Fruit fly (Drosophila melanogaster): ENCODE measurements around the gene CenG1A.

The CenG1A gene

DNA sequence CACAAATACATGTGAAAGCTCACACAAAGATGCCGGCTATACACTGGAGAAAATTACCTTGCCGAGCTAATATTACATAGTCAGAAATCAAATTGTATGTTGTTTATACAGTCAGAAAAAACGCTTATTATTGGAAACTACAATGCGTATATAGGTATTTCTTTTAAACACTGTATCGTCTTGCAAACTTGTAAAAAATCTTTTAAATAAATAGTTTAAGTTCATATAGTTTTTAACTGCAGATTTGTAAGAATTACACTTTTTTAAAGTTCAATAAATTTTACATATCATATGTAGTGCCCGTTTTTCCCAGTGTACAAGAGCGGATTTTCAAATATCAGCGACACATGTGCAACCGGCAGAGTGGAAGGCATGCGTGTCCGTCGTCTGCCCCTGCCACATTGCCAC is 4.4 kb downstream of the CenG1A start (continued):
- TF ChIP-seq Hand (GFP tag; optimal IDR thresholded peaks at IDR 0.05) (peak; percentile 45), CG13123 (GFP tag; optimal IDR thresholded peaks at IDR 0.05) (peak; percentile 49), CG1233 (GFP tag; optimal IDR thresholded peaks at IDR 0.05) (peak; percentile 36), CG17912 (GFP tag; optimal IDR thresholded peaks at IDR 0.05) (no peak), Sin3A (optimal IDR thresholded peaks at IDR 0.05) (no peak), gsb (GFP tag; IDR thresholded peaks at IDR 0.05) (0 out of 2 replicates have a peak, but pooled peaks have one; percentile 38), Oli (tag; optimal IDR thresholded peaks at IDR 0.05) (peak; percentile 88), Kr (GFP tag; optimal IDR thresholded peaks at IDR 0.05) (no peak), CG12071 (GFP tag; optimal IDR thresholded peaks at IDR 0.05) (peak; percentile 44), zen2 (GFP tag; IDR thresholded peaks at IDR 0.05; ENCODE audit: partially characterized antibody) (no peak), CrebB (tag; optimal IDR thresholded peaks at IDR 0.05) (no peak), CG3838 (GFP tag; optimal IDR thresholded peaks at IDR 0.05) (peak; percentile 70), dati (GFP tag; IDR thresholded peaks at IDR 0.05) (no peak), CG18619 (GFP tag; optimal IDR thresholded peaks at IDR 0.05) (peak; percentile 82), CG1024 (GFP tag; IDR thresholded peaks at IDR 0.05) (peak; percentile 66; the same call in 1 of the 2 replicates), Doc2 (GFP tag; IDR thresholded peaks at IDR 0.05) (no peak), z (GFP tag; IDR thresholded peaks at IDR 0.05) (no peak), Usf (GFP tag; optimal IDR thresholded peaks at IDR 0.05) (peak; percentile 55), gro (GFP tag; optimal IDR thresholded peaks at IDR 0.05) (peak; percentile 15), CG7987 (GFP tag; optimal IDR thresholded peaks at IDR 0.05) (no peak), gfzf (GFP tag; optimal IDR thresholded peaks at IDR 0.05) (no peak), CG3065 (GFP tag; optimal IDR thresholded peaks at IDR 0.05) (peak; percentile 50), shn (GFP tag; optimal IDR thresholded peaks at IDR 0.05) (peak; percentile 52), CG4730 (GFP tag; IDR thresholded peaks at IDR 0.05) (0 out of 2 replicates have a peak, but pooled peaks have one; percentile 46), Lhr (GFP tag; optimal IDR thresholded peaks at IDR 0.05) (peak; percentile 63), Vsx1 (GFP tag; optimal IDR thresholded peaks at IDR 0.05) (peak; percentile 61), CG1602 (GFP tag; optimal IDR thresholded peaks at IDR 0.05) (peak; percentile 82), tx (GFP tag; optimal IDR thresholded peaks at IDR 0.05) (no peak), insv (GFP tag; optimal IDR thresholded peaks at IDR 0.05) (no peak), cas (GFP tag; IDR thresholded peaks at IDR 0.05) (no peak), CG1792 (GFP tag; optimal IDR thresholded peaks at IDR 0.05) (peak; percentile 73), Asciz (GFP tag; optimal IDR thresholded peaks at IDR 0.05) (peak; percentile 76), CG2712 (tag; optimal IDR thresholded peaks at IDR 0.05) (peak; percentile 85), br (optimal IDR thresholded peaks at IDR 0.05) (no peak), CG12104 (GFP tag; optimal IDR thresholded peaks at IDR 0.05) (peak; percentile 90), CG15514 (GFP tag; optimal IDR thresholded peaks at IDR 0.05) (peak; percentile 40), CG10274 (GFP tag; optimal IDR thresholded peaks at IDR 0.05) (peak; percentile 23), dimm (GFP tag; IDR thresholded peaks at IDR 0.05) (peak; percentile 52; the same call in 1 of the 2 replicates), Nf-YA (GFP tag; IDR thresholded peaks at IDR 0.05) (peak; percentile 70), dmrt99B (tag; optimal IDR thresholded peaks at IDR 0.05) (peak; percentile 89), fu2 (GFP tag; optimal IDR thresholded peaks at IDR 0.05) (peak; percentile 37), tin (GFP tag; optimal IDR thresholded peaks at IDR 0.05) (peak; percentile 81), Gsc (GFP tag; IDR thresholded peaks at IDR 0.05) (no peak), ken (GFP tag; IDR thresholded peaks at IDR 0.05) (no peak), CG32532 (GFP tag; IDR thresholded peaks at IDR 0.05) (peak; percentile 66; the same call in 1 of the 2 replicates), Gug (GFP tag; IDR thresholded peaks at IDR 0.05) (0 out of 4 replicates have a peak, but pooled peaks have one; percentile 26), CG9437 (GFP tag; optimal IDR thresholded peaks at IDR 0.05) (peak; percentile 73), vnd (GFP tag; IDR thresholded peaks at IDR 0.05; ENCODE audit: partially characterized antibody) (no peak), NC2β (GFP tag; optimal IDR thresholded peaks at IDR 0.05) (peak; percentile 60), Dref (GFP tag; IDR thresholded peaks at IDR 0.05) (no peak), gt (GFP tag; IDR thresholded peaks at IDR 0.05) (no peak), CG13424 (tag; optimal IDR thresholded peaks at IDR 0.05) (peak; percentile 83)

Measured in whole organism, embryonic.